Worm (Caenorhabditis elegans): ENCODE results near the gene ptr-24.

ptr-24 gene

DNA sequence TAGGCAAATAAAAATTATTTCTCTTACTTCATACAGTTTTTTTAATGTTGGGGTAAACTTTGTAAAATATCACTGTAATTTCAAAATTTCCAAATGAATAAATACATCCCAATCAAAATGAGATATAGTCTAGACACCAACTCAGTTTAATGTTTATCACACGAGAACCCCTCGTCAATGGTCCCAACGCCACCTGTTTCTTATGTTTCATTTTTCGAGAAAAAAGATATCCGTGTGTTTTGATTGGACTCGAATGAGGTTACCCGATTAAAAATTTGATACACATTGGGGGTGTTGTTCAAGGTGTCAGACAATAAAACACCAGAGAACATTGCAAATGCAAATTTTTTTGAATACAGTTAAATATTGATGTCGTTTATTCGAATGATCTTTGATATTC lies 20.3 kb upstream of the ptr-24 start:
- TF ChIP-seq lsy-2 (tag; optimal IDR thresholded peaks at IDR 0.05), result peak in 1 of 2 experiments; percentile 23
- TF ChIP-seq Y55F3AM.14 (GFP tag; optimal IDR thresholded peaks at IDR 0.05), result no peak
- no peak for TF ChIP-seq sma-3 (GFP tag; optimal IDR thresholded peaks at IDR 0.05)
- peak; percentile 2 for TF ChIP-seq nhr-129 (tag; optimal IDR thresholded peaks at IDR 0.05)

DNA sequence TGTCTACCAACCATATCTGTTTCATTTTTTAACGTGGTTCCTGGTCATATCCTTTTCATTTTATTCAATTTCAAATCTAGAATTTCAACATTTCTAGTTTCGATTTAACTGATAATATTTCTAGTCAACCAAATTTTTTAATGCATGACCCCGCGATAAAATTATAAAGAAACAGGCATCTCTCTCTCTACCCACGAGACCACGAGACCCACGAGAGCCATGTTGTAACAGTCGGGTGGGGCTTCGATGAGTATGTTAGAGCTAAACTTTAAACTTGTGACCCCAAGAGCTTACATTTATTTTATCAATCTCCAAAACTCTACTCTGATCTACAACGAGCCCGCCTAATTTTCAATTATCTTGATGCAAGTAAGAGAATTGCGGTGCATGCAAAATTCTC lies 19.5 kb upstream of the ptr-24 start:
- no peak for TF ChIP-seq nhr-23 (tag; optimal IDR thresholded peaks at IDR 0.05)
- peak; percentile 1 for TF ChIP-seq sma-9 (GFP tag; optimal IDR thresholded peaks at IDR 0.05)
- no peak for TF ChIP-seq sma-9 (tag; optimal IDR thresholded peaks at IDR 0.05)
- TF ChIP-seq nhr-129 (tag; optimal IDR thresholded peaks at IDR 0.05), result peak; percentile 27

DNA sequence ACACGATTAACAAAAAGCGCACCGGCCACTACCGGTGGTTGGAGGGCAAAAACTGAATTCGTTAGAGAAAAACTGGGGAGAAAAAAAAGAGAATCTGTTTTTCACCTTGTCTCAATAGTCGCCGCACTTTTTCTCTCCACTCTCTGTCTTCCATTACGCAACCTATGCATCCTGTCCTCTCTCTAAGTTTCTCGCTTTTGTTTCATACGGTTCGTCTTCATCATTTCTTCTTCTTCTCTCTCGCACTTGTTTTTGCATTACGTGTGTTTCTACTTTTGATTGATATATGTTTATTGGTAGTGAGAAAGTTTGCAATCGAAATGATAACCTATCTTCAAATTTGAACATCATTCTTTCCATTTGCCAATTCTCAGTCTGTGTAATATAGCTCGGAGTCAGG lies 17.3 kb upstream of the ptr-24 start:
- TF ChIP-seq alr-1 (tag; optimal IDR thresholded peaks at IDR 0.05) (no peak), unc-55 (GFP tag; optimal IDR thresholded peaks at IDR 0.05) (peak; percentile 47), sma-3 (GFP tag; optimal IDR thresholded peaks at IDR 0.05) (peak; percentile 50), nhr-25 (tag; optimal IDR thresholded peaks at IDR 0.05) (peak; percentile 76), aly-2 (tag; optimal IDR thresholded peaks at IDR 0.05) (no peak), elt-3 (tag; optimal IDR thresholded peaks at IDR 0.05) (no peak), zag-1 (tag; optimal IDR thresholded peaks at IDR 0.05) (no peak), nhr-23 (tag; optimal IDR thresholded peaks at IDR 0.05) (no peak), nhr-6 (tag; optimal IDR thresholded peaks at IDR 0.05) (peak; percentile 25), dmd-4 (tag; optimal IDR thresholded peaks at IDR 0.05) (no peak), elt-1 (tag; optimal IDR thresholded peaks at IDR 0.05) (no peak), unc-62 (GFP tag; optimal IDR thresholded peaks at IDR 0.05) (no peak), F13H6.1 (tag; optimal IDR thresholded peaks at IDR 0.05) (peak; percentile 30), ceh-82 (tag; optimal IDR thresholded peaks at IDR 0.05) (no peak), egl-27 (tag; optimal IDR thresholded peaks at IDR 0.05) (no peak), lin-11 (tag; optimal IDR thresholded peaks at IDR 0.05) (no peak), mab-5 (tag; optimal IDR thresholded peaks at IDR 0.05) (no peak), ZK546.5 (tag; optimal IDR thresholded peaks at IDR 0.05) (no peak), nhr-77 (tag; optimal IDR thresholded peaks at IDR 0.05) (no peak), crh-2 (tag; optimal IDR thresholded peaks at IDR 0.05) (peak; percentile 66), mbf-1 (tag; optimal IDR thresholded peaks at IDR 0.05) (no peak), Y55F3AM.14 (GFP tag; optimal IDR thresholded peaks at IDR 0.05) (no peak), R02D3.7 (tag; optimal IDR thresholded peaks at IDR 0.05) (no peak), sem-4 (tag; optimal IDR thresholded peaks at IDR 0.05) (peak; percentile 57), nhr-12 (tag; optimal IDR thresholded peaks at IDR 0.05) (no peak), nhr-129 (tag; optimal IDR thresholded peaks at IDR 0.05) (peak; percentile 68), sma-9 (GFP tag; optimal IDR thresholded peaks at IDR 0.05) (peak; percentile 76), sma-9 (tag; optimal IDR thresholded peaks at IDR 0.05) (no peak), nhr-21 (tag; optimal IDR thresholded peaks at IDR 0.05) (peak; percentile 62), ztf-11 (tag; optimal IDR thresholded peaks at IDR 0.05) (no peak), lsy-2 (tag; optimal IDR thresholded peaks at IDR 0.05) (peak in 1 of 2 experiments; percentile 34), fos-1 (tag; optimal IDR thresholded peaks at IDR 0.05) (peak; percentile 82), peb-1 (tag; optimal IDR thresholded peaks at IDR 0.05) (no peak), gmeb-1 (tag; optimal IDR thresholded peaks at IDR 0.05) (no peak), ama-1 (optimal IDR thresholded peaks at IDR 0.05) (no peak), skn-1 (tag; optimal IDR thresholded peaks at IDR 0.05) (no peak), blmp-1 (tag; optimal IDR thresholded peaks at IDR 0.05; ENCODE audit: insufficient read depth) (peak; percentile 91), unc-39 (tag; optimal IDR thresholded peaks at IDR 0.05) (no peak), nhr-10 (tag; optimal IDR thresholded peaks at IDR 0.05) (no peak), C34F6.9 (tag; optimal IDR thresholded peaks at IDR 0.05) (peak; percentile 35), lin-13 (GFP tag; optimal IDR thresholded peaks at IDR 0.05) (no peak), nhr-11 (tag; optimal IDR thresholded peaks at IDR 0.05) (no peak), ceh-16 (tag; optimal IDR thresholded peaks at IDR 0.05) (no peak), ztf-1 (GFP tag; conservative IDR thresholded peaks at IDR 0.05) (no peak)
